Fruit fly (Drosophila melanogaster): ENCODE data around the gene plh.

The plh gene

dm6 chr3R:5015168-5015567 lies 4.3 kb upstream of the plh start (continued):
- TF ChIP-seq Ssrp (tag; optimal IDR thresholded peaks at IDR 0.05): no peak
- peak; percentile 16 for TF ChIP-seq CG2116 (GFP tag; optimal IDR thresholded peaks at IDR 0.05)
- TF ChIP-seq Lhr (GFP tag; optimal IDR thresholded peaks at IDR 0.05): peak; percentile 16
- peak; percentile 8 for TF ChIP-seq CG18262 (tag; optimal IDR thresholded peaks at IDR 0.05)
- TF ChIP-seq nau (GFP tag; optimal IDR thresholded peaks at IDR 0.05): peak; percentile 86
- TF ChIP-seq tll (GFP tag; optimal IDR thresholded peaks at IDR 0.05): no peak
- TF ChIP-seq psq (GFP tag; optimal IDR thresholded peaks at IDR 0.05): peak; percentile 6
- TF ChIP-seq cas (GFP tag; IDR thresholded peaks at IDR 0.05): no peak
- TF ChIP-seq trem (tag; optimal IDR thresholded peaks at IDR 0.05): no peak
- TF ChIP-seq prd (optimal IDR thresholded peaks at IDR 0.05): no peak
- no peak for TF ChIP-seq prd (GFP tag; IDR thresholded peaks at IDR 0.05)
- no peak for TF ChIP-seq sc (optimal IDR thresholded peaks at IDR 0.05)
- peak; percentile 44 for TF ChIP-seq sc (GFP tag; optimal IDR thresholded peaks at IDR 0.05)
- no peak for TF ChIP-seq CG2129 (GFP tag; IDR thresholded peaks at IDR 0.05; ENCODE audit: partially characterized antibody)
- peak; percentile 69 for TF ChIP-seq schlank (tag; optimal IDR thresholded peaks at IDR 0.05)
- TF ChIP-seq CG15601 (tag; optimal IDR thresholded peaks at IDR 0.05): peak; percentile 44
- TF ChIP-seq CG7556 (GFP tag; optimal IDR thresholded peaks at IDR 0.05): peak; percentile 73
- TF ChIP-seq CG11695 (GFP tag; IDR thresholded peaks at IDR 0.05): peak; percentile 75; the same call in 2 of the 3 replicates
- TF ChIP-seq shn (GFP tag; optimal IDR thresholded peaks at IDR 0.05): no peak
- peak in 1 of 2 experiments; percentile 33 for TF ChIP-seq Pdp1 (GFP tag; optimal IDR thresholded peaks at IDR 0.05)
- TF ChIP-seq CG10431 (GFP tag; optimal IDR thresholded peaks at IDR 0.05): peak; percentile 7
- TF ChIP-seq Gug (GFP tag; IDR thresholded peaks at IDR 0.05): no peak
- no peak for TF ChIP-seq CG9215 (GFP tag; IDR thresholded peaks at IDR 0.05)
- TF ChIP-seq CG10321 (GFP tag; IDR thresholded peaks at IDR 0.05): peak; percentile 37; the same call in 1 of the 2 replicates
- peak; percentile 13; the same call in 1 of the 2 replicates for TF ChIP-seq MBD-R2 (GFP tag; IDR thresholded peaks at IDR 0.05)
- no peak for TF ChIP-seq sisA (GFP tag; IDR thresholded peaks at IDR 0.05)
- TF ChIP-seq CG2889 (GFP tag; IDR thresholded peaks at IDR 0.05): no peak
- TF ChIP-seq dm (GFP tag; optimal IDR thresholded peaks at IDR 0.05): no peak
- TF ChIP-seq CG15479 (GFP tag; optimal IDR thresholded peaks at IDR 0.05): no peak
- no peak for TF ChIP-seq jumu (GFP tag; optimal IDR thresholded peaks at IDR 0.05)
- peak; percentile 13 for TF ChIP-seq NfI (GFP tag; optimal IDR thresholded peaks at IDR 0.05)
- TF ChIP-seq CG6175 (GFP tag; IDR thresholded peaks at IDR 0.05): no peak
- no peak for TF ChIP-seq dan (GFP tag; IDR thresholded peaks at IDR 0.05)
- no peak for TF ChIP-seq Trl (optimal IDR thresholded peaks at IDR 0.05)
- no peak for TF ChIP-seq Trl (GFP tag; optimal IDR thresholded peaks at IDR 0.05)
- TF ChIP-seq pb (GFP tag; optimal IDR thresholded peaks at IDR 0.05): no peak
- no peak for TF ChIP-seq inv (GFP tag; IDR thresholded peaks at IDR 0.05; ENCODE audit: partially characterized antibody)
- no peak for TF ChIP-seq Bgb (GFP tag; IDR thresholded peaks at IDR 0.05; ENCODE audit: partially characterized antibody)
- TF ChIP-seq CG8478 (optimal IDR thresholded peaks at IDR 0.05): no peak
- peak; percentile 61 for TF ChIP-seq odd (GFP tag; optimal IDR thresholded peaks at IDR 0.05)
- TF ChIP-seq CG8290 (GFP tag; optimal IDR thresholded peaks at IDR 0.05): no peak
- TF ChIP-seq CG8290 (tag; optimal IDR thresholded peaks at IDR 0.05): peak in 1 of 2 experiments; percentile 57
- TF ChIP-seq sim (GFP tag; IDR thresholded peaks at IDR 0.05): 0 out of 2 replicates have a peak, but pooled peaks have one; percentile 25
- peak; percentile 22 for TF ChIP-seq Hey (tag; optimal IDR thresholded peaks at IDR 0.05)
- no peak for TF ChIP-seq CHES-1-like (GFP tag; optimal IDR thresholded peaks at IDR 0.05)
- TF ChIP-seq gem (tag; optimal IDR thresholded peaks at IDR 0.05): peak; percentile 55
- TF ChIP-seq CG18599 (GFP tag; optimal IDR thresholded peaks at IDR 0.05): peak; percentile 92
- no peak for TF ChIP-seq CG3726 (GFP tag; IDR thresholded peaks at IDR 0.05)
- TF ChIP-seq toy (GFP tag; IDR thresholded peaks at IDR 0.05): no peak
- TF ChIP-seq vnd (GFP tag; IDR thresholded peaks at IDR 0.05; ENCODE audit: partially characterized antibody): no peak
- peak; percentile 71 for TF ChIP-seq sd (tag; optimal IDR thresholded peaks at IDR 0.05)
- peak; percentile 44 for TF ChIP-seq CG7271 (tag; optimal IDR thresholded peaks at IDR 0.05)
